Fruit fly (Drosophila melanogaster) Kc167 (cell line): ENCODE data around the gene CG8043.

Source experiments
- Myc ChIP-seq: fragments of >200 bp; optimal IDR thresholded peaks from 2 replicates; lab custom pipeline; 2017; ENCODE audit warnings: missing external identifiers
- Sin3A ChIP-seq: fragments of >200 bp; optimal IDR thresholded peaks from 2 replicates; lab custom pipeline; 2018; ENCODE audit warnings: missing external identifiers
- h ChIP-seq: fragments of >200 bp; optimal IDR thresholded peaks from 3 replicates; lab custom pipeline; 2018; ENCODE audit warnings: missing external identifiers
- insv ChIP-seq: fragments of >200 bp; optimal IDR thresholded peaks from 3 replicates; lab custom pipeline; 2018; ENCODE audit warnings: missing external identifiers
- psq ChIP-seq: fragments of >200 bp; optimal IDR thresholded peaks from 2 replicates; lab custom pipeline; 2017; ENCODE audit warnings: missing external identifiers
- ttk ChIP-seq: sonication (Bioruptor generic); optimal IDR thresholded peaks from 2 replicates; lab custom pipeline; 2017; ENCODE audit warnings: missing external identifiers

The CG8043 gene

DNA sequence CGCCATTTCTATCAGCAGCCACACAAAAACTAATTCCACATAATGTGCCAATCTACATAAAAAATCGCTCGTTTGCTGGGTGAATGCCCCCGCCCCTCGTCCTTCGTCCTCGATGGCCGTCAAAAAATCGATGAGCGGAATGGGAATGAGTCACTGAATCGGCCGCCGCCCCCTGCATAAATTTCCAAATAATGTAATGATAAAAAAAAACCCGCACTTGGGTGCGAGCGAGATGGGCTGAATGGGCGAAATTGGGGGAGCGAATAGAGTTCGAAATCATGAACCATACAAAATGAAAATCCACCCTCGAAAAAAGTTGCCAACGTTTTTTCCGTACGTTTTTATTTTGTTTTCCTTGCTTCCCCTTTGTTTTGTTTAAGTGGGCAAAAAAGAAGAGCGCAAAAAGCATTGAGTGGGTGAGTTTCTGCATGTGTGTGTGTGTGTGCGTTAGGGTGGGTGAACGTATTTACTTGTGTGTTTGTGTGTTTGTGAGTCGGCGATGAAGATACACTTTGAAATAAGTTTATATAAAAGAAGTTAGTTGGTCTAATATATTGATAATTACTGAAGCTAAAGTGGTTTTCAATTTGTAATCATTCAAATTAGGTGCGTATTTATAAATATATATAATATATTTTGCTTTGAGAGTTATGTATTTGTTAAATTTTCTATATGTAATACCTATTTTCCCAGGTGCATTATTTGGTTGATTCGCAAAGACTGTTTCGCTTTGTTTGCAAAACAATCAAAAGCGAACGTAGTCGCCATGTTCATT is 28.8 kb downstream of the CG8043 start:
- TF ChIP-seq ttk (lab: Kevin White, UChicago) (no peak), h (lab: Kevin White, UChicago) (no peak), Sin3A (no peak), psq (lab: Kevin White, UChicago) (no peak), insv (lab: Kevin White, UChicago) (no peak), Myc (lab: Kevin White, UChicago) (no peak)

DNA sequence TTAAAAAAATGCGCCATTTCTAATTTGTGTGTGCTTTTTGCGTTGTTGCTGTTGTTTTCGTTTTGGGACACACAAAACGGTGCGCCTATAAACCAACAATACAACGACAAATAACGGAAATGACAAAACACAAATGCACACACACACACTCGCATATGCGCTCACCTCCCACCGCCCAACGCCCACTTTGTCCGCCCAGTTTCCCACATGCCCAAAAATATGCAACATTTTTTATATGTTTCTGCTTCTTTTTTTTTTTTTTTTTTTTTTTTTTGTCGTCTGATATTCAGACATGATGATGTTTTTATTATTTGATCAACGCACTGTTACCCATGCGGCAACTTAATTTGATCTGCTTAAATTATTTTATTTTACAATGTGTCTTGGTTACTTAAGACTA is 30.5 kb downstream of the CG8043 start:
- no peak for TF ChIP-seq Sin3A
- no peak for TF ChIP-seq Myc (lab: Kevin White, UChicago)
- TF ChIP-seq insv (lab: Kevin White, UChicago) = no peak
- no peak for TF ChIP-seq psq (lab: Kevin White, UChicago)
- TF ChIP-seq ttk (lab: Kevin White, UChicago) = no peak
- no peak for TF ChIP-seq h (lab: Kevin White, UChicago)

DNA sequence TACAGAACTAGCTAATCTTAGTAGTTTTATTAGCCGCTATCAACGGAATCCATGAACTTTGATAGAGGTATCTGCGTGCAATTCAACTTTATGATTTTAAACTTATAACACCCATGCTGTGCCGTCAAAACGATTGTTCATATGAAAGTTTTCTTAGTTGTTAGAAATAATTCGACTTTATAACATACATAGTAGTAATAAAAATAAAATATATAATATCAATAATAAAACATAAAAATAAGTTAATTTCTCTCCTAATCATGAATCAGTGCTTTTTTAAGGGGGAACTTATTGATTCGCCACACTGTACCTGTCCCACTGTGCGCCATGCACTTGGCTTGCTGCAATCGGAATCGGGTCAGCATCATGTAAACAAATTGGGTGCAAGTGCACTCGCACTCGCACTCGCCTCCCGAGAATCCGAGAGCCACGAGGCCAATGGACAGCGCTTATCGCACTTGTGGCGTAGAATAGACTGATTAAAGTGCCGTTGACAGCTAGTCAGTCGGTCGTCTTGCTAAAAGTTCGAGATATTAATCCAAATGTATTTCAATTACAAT is 35.3 kb downstream of the CG8043 start:
- TF ChIP-seq insv (lab: Kevin White, UChicago) = no peak
- TF ChIP-seq psq (lab: Kevin White, UChicago) = no peak
- TF ChIP-seq Sin3A = no peak
- no peak for TF ChIP-seq ttk (lab: Kevin White, UChicago)
- TF ChIP-seq h (lab: Kevin White, UChicago) = no peak
- no peak for TF ChIP-seq Myc (lab: Kevin White, UChicago)

dm6 chr3R:8712722-8713131 is 36.0 kb downstream of the CG8043 start, which contains the start of gene CG8112:
Gene CG8112 (plus strand): TSS chr3R:8712933.
- TF ChIP-seq psq (lab: Kevin White, UChicago) (no peak), insv (lab: Kevin White, UChicago) (no peak), h (lab: Kevin White, UChicago) (no peak), ttk (lab: Kevin White, UChicago) (no peak), Myc (lab: Kevin White, UChicago) (no peak), Sin3A (no peak)

- TF ChIP-seq h (lab: Kevin White, UChicago) (no peak), psq (lab: Kevin White, UChicago) (no peak), ttk (lab: Kevin White, UChicago) (no peak), insv (lab: Kevin White, UChicago) (no peak), Myc (lab: Kevin White, UChicago) (no peak), Sin3A (no peak)
These were observed 38.7 kb downstream of the CG8043 start for dm6 chr3R:8715371-8715770.

dm6 chr3R:8715851-8716550 is 39.3 kb downstream of the CG8043 start, which contains the start of gene TMEM216:
Gene TMEM216 (plus strand): TSS chr3R:8716243.
- TF ChIP-seq ttk (lab: Kevin White, UChicago) (no peak), h (lab: Kevin White, UChicago) (no peak)

dm6 chr3R:8716551-8716879 is 39.8 kb downstream of the CG8043 start:
- TF ChIP-seq h (lab: Kevin White, UChicago) (no peak), insv (lab: Kevin White, UChicago) (no peak), ttk (lab: Kevin White, UChicago) (no peak), Myc (lab: Kevin White, UChicago) (no peak), psq (lab: Kevin White, UChicago) (no peak), Sin3A (no peak)

DNA sequence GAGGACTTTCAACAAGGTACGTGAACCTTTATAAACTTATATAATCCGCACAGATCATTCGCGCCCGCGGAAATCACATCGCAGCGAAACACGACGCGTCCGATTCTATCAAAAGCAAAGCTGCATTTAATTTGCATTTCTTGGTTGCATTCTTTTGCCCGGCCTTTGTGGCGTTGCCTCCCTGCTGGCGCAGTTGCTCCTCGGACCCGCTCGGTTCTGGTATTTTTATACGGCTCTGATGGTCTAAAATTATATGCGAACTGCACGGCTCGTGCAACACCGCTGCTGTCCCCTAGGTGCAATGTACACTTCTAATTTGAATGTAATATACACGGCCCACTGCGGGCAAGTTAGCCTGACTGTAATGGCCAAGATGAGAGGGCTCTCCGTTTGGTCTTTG is 41.6 kb downstream of the CG8043 start, which contains the start of gene Cks85A:
Gene Cks85A, minus strand, starts transcription at position 101 of the 400 bp plus-strand sequence.
- TF ChIP-seq Myc (lab: Kevin White, UChicago) (no peak), Sin3A (no peak), h (lab: Kevin White, UChicago) (no peak), ttk (lab: Kevin White, UChicago) (no peak), insv (lab: Kevin White, UChicago) (no peak), psq (lab: Kevin White, UChicago) (no peak)

DNA sequence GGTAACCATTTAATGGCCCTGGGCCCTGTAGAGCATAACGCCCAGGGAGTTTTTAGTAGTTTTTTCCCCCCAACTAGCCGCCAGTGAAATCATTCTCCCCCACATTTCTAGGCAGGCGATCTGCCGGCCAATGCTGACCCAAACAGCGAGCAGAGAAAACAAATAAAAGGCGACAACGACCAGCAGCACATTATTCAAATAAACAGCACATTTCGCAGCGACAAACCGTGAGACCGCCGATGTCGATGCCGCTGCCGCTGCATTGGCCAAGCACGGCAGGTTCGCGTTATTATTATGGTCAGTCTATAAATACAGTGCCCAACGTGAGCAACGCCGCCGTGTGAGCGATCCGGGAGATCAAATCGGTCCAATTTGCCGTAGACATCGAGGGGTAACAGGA is 42.2 kb downstream of the CG8043 start, which contains the start of gene CG11760:
Gene CG11760, plus strand, starts transcription at position 301 of the 400 bp plus-strand sequence.
- no peak for TF ChIP-seq Sin3A
- TF ChIP-seq psq (lab: Kevin White, UChicago) = no peak
- no peak for TF ChIP-seq Myc (lab: Kevin White, UChicago)
- no peak for TF ChIP-seq ttk (lab: Kevin White, UChicago)
- TF ChIP-seq h (lab: Kevin White, UChicago) = no peak
- no peak for TF ChIP-seq insv (lab: Kevin White, UChicago)

DNA sequence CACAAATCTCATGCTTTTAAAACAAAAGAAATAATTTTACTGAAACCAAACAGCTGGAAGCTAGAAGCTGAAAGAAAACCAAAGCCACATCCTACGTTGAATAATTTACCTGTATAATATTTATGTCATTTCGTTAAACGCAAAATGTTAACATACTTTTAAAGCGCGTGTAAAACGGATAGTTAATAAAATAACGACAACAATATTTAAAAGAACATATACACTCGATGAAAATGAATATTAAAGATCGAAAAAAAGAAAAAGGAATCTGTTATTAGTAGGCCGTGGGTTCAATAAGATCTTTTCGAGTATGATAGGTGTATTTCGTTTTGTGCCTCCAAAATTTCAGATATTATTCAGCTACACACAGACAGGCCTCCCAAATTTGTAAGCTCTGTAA is 44.4 kb downstream of the CG8043 start, which contains the start of gene CG8136:
Gene CG8136, plus strand, starts transcription at position 301 of the 400 bp plus-strand sequence.
- no peak for TF ChIP-seq ttk (lab: Kevin White, UChicago)
- no peak for TF ChIP-seq Sin3A
- TF ChIP-seq h (lab: Kevin White, UChicago) = no peak
- TF ChIP-seq psq (lab: Kevin White, UChicago) = no peak
- TF ChIP-seq Myc (lab: Kevin White, UChicago) = no peak
- no peak for TF ChIP-seq insv (lab: Kevin White, UChicago)

DNA sequence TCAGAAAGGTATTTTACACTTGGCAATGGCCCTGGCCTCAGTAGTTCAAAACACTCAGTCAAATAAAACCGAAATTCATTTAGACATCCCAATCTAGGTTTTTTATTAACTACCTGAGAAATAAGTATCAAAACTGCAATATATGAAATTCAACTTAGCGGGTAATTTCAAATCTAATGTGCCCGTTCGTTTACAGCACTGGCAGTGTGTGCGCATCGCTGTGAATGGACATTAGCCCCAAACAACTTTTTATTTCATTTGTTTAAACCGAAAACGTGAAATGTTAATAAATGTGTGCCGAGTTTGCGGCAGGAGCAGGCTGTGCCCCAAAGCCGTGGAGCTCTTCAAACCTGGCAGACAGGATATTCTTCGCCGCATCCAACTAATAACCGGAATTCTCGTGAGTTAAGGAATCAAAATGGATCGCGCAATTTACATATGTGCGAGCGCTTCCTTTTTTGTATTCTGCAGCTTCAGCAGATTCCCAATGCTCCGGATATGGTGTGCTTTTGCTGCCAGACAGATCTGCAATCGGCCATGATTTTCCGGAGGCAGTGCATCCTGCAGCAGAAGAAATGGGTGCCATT is 46.3 kb downstream of the CG8043 start, which contains the start of gene nom:
Gene nom, plus strand, starts transcription at position 213 of the 587 bp plus-strand sequence.
- TF ChIP-seq Myc (lab: Kevin White, UChicago) = no peak
- no peak for TF ChIP-seq insv (lab: Kevin White, UChicago)
- TF ChIP-seq ttk (lab: Kevin White, UChicago) = no peak
- TF ChIP-seq Sin3A = no peak
- TF ChIP-seq h (lab: Kevin White, UChicago) = no peak
- TF ChIP-seq psq (lab: Kevin White, UChicago) = no peak
